Worm (Caenorhabditis elegans): ENCODE data around the gene plx-1.

DNA sequence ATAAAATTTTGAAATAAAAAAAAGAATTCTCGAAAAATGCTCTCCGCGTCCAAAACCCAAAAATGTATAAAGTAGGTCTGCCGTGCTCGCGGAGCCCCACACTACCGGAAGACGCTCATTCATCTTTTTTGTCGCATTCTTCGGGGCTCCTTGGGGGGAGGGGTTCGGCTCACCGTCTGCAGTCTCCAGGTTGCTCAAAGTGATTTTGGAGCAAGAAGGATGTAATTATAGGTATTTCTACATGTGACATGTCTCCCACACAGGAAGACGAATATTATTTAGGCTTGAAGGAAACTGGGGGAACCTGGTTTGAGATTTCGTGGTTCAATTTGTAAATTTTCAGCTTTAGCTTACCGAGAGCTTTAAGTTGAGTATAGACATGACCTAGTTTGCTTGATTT, 23.6 kb upstream of the plx-1 start, which contains the start of gene F58H7.1:
- TF ChIP-seq alr-1 (tag; optimal IDR thresholded peaks at IDR 0.05; ENCODE audit: borderline replicate concordance) (no peak), aha-1 (tag; optimal IDR thresholded peaks at IDR 0.05) (no peak), xbp-1 (tag; optimal IDR thresholded peaks at IDR 0.05) (no peak), irx-1 (tag; optimal IDR thresholded peaks at IDR 0.05) (no peak), skn-1 (tag; optimal IDR thresholded peaks at IDR 0.05) (no peak)
